Worm (Caenorhabditis elegans) whole organism, L4 larva: ENCODE results near the gene C34H4.2.

Source experiments
- F26F4.8 ChIP-seq: fragments of 200-800 bp; sonication (Bioruptor generic); conservative IDR thresholded peaks from 2 replicates; pipeline ENCODE4 v1.3.6; 2022; ENCODE audit warnings: missing genetic modification characterization, missing compliant biosample characterization
- F37D6.2 ChIP-seq: sonication (generic microtip); optimal IDR thresholded peaks from 2 replicates; lab custom pipeline; 2016; ENCODE audit warnings: mild to moderate bottlenecking, missing genetic modification characterization, missing compliant biosample characterization
- F44E2.7 ChIP-seq: fragments of 200-800 bp; sonication (Bioruptor generic); IDR thresholded peaks from 2 replicates; pipeline ENCODE4 v2.1.2; 2022; ENCODE audit warnings: missing genetic modification characterization, missing compliant biosample characterization
- T26A8.4 ChIP-seq: fragments of 200-800 bp; sonication (Bioruptor generic); IDR thresholded peaks from 2 replicates; pipeline ENCODE4 v1.3.6; 2022; ENCODE audit warnings: missing genetic modification characterization, missing compliant biosample characterization
- Y105C5A.15 ChIP-seq: fragments of 200-800 bp; sonication (Bioruptor generic); IDR thresholded peaks from 2 replicates; pipeline ENCODE4 v1.3.6; 2022; ENCODE audit warnings: missing genetic modification characterization, missing compliant biosample characterization
- ZK546.5 ChIP-seq, 2 experiments: sonication (generic microtip); optimal IDR thresholded peaks; 2 replicates each; lab custom pipeline; 2017; ENCODE audit warnings: missing biosample characterization in 2 of 2, missing genetic modification characterization in 2 of 2
- aha-1 ChIP-seq: fragments of 150-350 bp; peaks from one replicate; lab custom pipeline; 2014; ENCODE audit warnings: missing biosample characterization, missing genetic modification characterization
- aly-2 ChIP-seq: sonication (generic microtip); optimal IDR thresholded peaks from 2 replicates; lab custom pipeline; 2018; ENCODE audit warnings: missing biosample characterization, missing genetic modification characterization
- arid-1 ChIP-seq: fragments of 200-800 bp; sonication (Bioruptor generic); conservative IDR thresholded peaks from 2 replicates; pipeline ENCODE4 v1.3.6; 2022; ENCODE audit warnings: missing genetic modification reagents, missing genetic modification characterization, missing compliant biosample characterization
- ceh-20 ChIP-seq: fragments of 200-800 bp; sonication (Bioruptor generic); IDR thresholded peaks from 2 replicates; pipeline ENCODE4 v1.3.6; 2022; ENCODE audit warnings: missing genetic modification reagents, missing genetic modification characterization, missing compliant biosample characterization
- ceh-32 ChIP-seq: sonication (generic microtip); optimal IDR thresholded peaks from 2 replicates; lab custom pipeline; 2016; ENCODE audit warnings: mild to moderate bottlenecking, missing genetic modification characterization, missing compliant biosample characterization; ENCODE audit not compliant: poor library complexity
- daf-12 ChIP-seq: fragments of 150-350 bp; optimal IDR thresholded peaks from 2 replicates; lab custom pipeline; 2014; ENCODE audit warnings: missing biosample characterization, missing genetic modification reagents, missing genetic modification characterization
- daf-16 ChIP-seq, 3 experiments: sonication (generic microtip); optimal IDR thresholded peaks; 2 replicates each; lab custom pipeline; 2016 to 2017; ENCODE audit warnings: missing genetic modification characterization in 3 of 3, missing genetic modification reagents in 3 of 3, mild to moderate bottlenecking in 2 of 3, missing compliant biosample characterization in 2 of 3, missing biosample characterization in 1 of 3, moderate library complexity in 1 of 3
- daf-19 ChIP-seq: fragments of 200-800 bp; sonication (Bioruptor generic); conservative IDR thresholded peaks from 2 replicates; pipeline ENCODE4 v1.3.6; 2022; ENCODE audit warnings: missing genetic modification characterization, missing compliant biosample characterization
- dmd-6 ChIP-seq: fragments of 200-800 bp; sonication (Bioruptor generic); IDR thresholded peaks from 2 replicates; pipeline ENCODE4 v1.3.6; 2022; ENCODE audit warnings: missing genetic modification reagents, missing genetic modification characterization, missing compliant biosample characterization
- dmd-8 ChIP-seq: fragments of 200-800 bp; sonication (Bioruptor generic); IDR thresholded peaks from 2 replicates; pipeline ENCODE4 v1.3.6; 2022; ENCODE audit warnings: missing genetic modification characterization, missing compliant biosample characterization
- dmd-9 ChIP-seq: fragments of 200-800 bp; sonication (Bioruptor generic); IDR thresholded peaks from 2 replicates; pipeline ENCODE4 v1.3.6; 2022; ENCODE audit warnings: missing genetic modification reagents, missing genetic modification characterization, missing compliant biosample characterization
- dve-1 ChIP-seq: sonication (generic microtip); optimal IDR thresholded peaks from 2 replicates; lab custom pipeline; 2017; ENCODE audit warnings: antibody characterized with exemption, mild to moderate bottlenecking, missing genetic modification characterization, missing compliant biosample characterization; ENCODE audit not compliant: insufficient read depth
- egl-27 ChIP-seq: sonication (generic microtip); optimal IDR thresholded peaks from 3 replicates; lab custom pipeline; 2017; ENCODE audit warnings: missing biosample characterization, missing genetic modification reagents, missing genetic modification characterization
- fkh-10 ChIP-seq: fragments of 150-350 bp; optimal IDR thresholded peaks from 2 replicates; lab custom pipeline; 2014; ENCODE audit warnings: missing biosample characterization, missing genetic modification reagents, missing genetic modification characterization
- fos-1 ChIP-seq: fragments of 150-350 bp; optimal IDR thresholded peaks from 2 replicates; lab custom pipeline; 2014; ENCODE audit warnings: missing biosample characterization, missing genetic modification characterization
- gei-8 ChIP-seq: fragments of 200-800 bp; sonication (Bioruptor generic); optimal IDR thresholded peaks from 2 replicates; lab custom pipeline; 2018; ENCODE audit warnings: mild to moderate bottlenecking, missing genetic modification characterization, missing compliant biosample characterization
- hif-1 ChIP-seq, 2 experiments: sonication (generic microtip); optimal IDR thresholded peaks; 2 replicates each; lab custom pipeline; 2016 to 2017; ENCODE audit warnings: missing compliant biosample characterization in 2 of 2, missing genetic modification characterization in 2 of 2, missing genetic modification reagents in 2 of 2, missing genotype in 2 of 2, mild to moderate bottlenecking in 1 of 2
- hlh-30 ChIP-seq: sonication (generic microtip); optimal IDR thresholded peaks from 2 replicates; lab custom pipeline; 2017; ENCODE audit warnings: antibody characterized with exemption, mild to moderate bottlenecking, missing genetic modification characterization, missing compliant biosample characterization; ENCODE audit not compliant: insufficient read depth
- hmg-1.1 ChIP-seq: fragments of 200-800 bp; sonication (Bioruptor generic); IDR thresholded peaks from 2 replicates; pipeline ENCODE4 v1.3.6; 2022; ENCODE audit warnings: missing genetic modification reagents, missing genetic modification characterization, missing compliant biosample characterization
- lim-7 ChIP-seq: fragments of 200-800 bp; sonication (Bioruptor generic); IDR thresholded peaks from 2 replicates; pipeline ENCODE4 v1.3.6; 2022; ENCODE audit warnings: missing genetic modification characterization, missing compliant biosample characterization
- lin-15B ChIP-seq: fragments of 150-350 bp; sonication (generic microtip); optimal IDR thresholded peaks from 3 replicates; lab custom pipeline; 2014; ENCODE audit warnings: missing biosample characterization, missing genetic modification characterization
- lsy-2 ChIP-seq, 2 experiments: fragments of 150-350 bp in 1 of 2; sonication (generic microtip) in 1 of 2; optimal IDR thresholded peaks; 2 replicates each; lab custom pipeline; 2014 to 2017; ENCODE audit warnings: missing biosample characterization in 2 of 2, missing genetic modification characterization in 2 of 2
- madf-5 ChIP-seq, 2 experiments: fragments of 200-800 bp; sonication (Bioruptor generic); IDR thresholded peaks; 2 replicates each; pipeline ENCODE4 v1.3.6; 2022; ENCODE audit warnings: missing compliant biosample characterization in 2 of 2, missing genetic modification characterization in 2 of 2
- mep-1 ChIP-seq: fragments of 150-350 bp; sonication (generic microtip); optimal IDR thresholded peaks from 3 replicates; lab custom pipeline; 2014; ENCODE audit warnings: missing biosample characterization, missing genetic modification characterization
- mxl-2 ChIP-seq: fragments of 200-800 bp; sonication (Bioruptor generic); conservative IDR thresholded peaks from 2 replicates; pipeline ENCODE4 v1.3.6; 2022; ENCODE audit warnings: missing genetic modification reagents, missing genetic modification characterization, missing compliant biosample characterization
- nhr-10 ChIP-seq: fragments of 150-350 bp; optimal IDR thresholded peaks from 2 replicates; lab custom pipeline; 2014; ENCODE audit warnings: missing biosample characterization, missing genetic modification characterization
- nhr-11 ChIP-seq: fragments of 150-350 bp; optimal IDR thresholded peaks from 2 replicates; lab custom pipeline; 2014; ENCODE audit warnings: missing biosample characterization, missing genetic modification characterization
- nhr-25 ChIP-seq: sonication (generic microtip); optimal IDR thresholded peaks from 2 replicates; lab custom pipeline; 2017; ENCODE audit warnings: missing genetic modification characterization, mild to moderate bottlenecking, missing compliant biosample characterization, antibody characterized with exemption, moderate library complexity, borderline replicate concordance; ENCODE audit not compliant: insufficient read depth
- nhr-28 ChIP-seq: fragments of 150-350 bp; optimal IDR thresholded peaks from 2 replicates; lab custom pipeline; 2014; ENCODE audit warnings: missing biosample characterization, missing genetic modification characterization
- nhr-42 ChIP-seq: fragments of 200-800 bp; sonication (Bioruptor generic); IDR thresholded peaks from 2 replicates; pipeline ENCODE4 v1.3.6; 2022; ENCODE audit warnings: missing genetic modification characterization, missing compliant biosample characterization
- nhr-48 ChIP-seq: sonication (generic microtip); optimal IDR thresholded peaks from 2 replicates; lab custom pipeline; 2016; ENCODE audit warnings: mild to moderate bottlenecking, missing genetic modification characterization, missing compliant biosample characterization
- nhr-6 ChIP-seq: fragments of 150-350 bp; optimal IDR thresholded peaks from 2 replicates; lab custom pipeline; 2014; ENCODE audit warnings: missing biosample characterization, missing genetic modification characterization
- nhr-76 ChIP-seq: fragments of 150-350 bp; optimal IDR thresholded peaks from 2 replicates; lab custom pipeline; 2014; ENCODE audit warnings: missing biosample characterization, missing genetic modification characterization
- rbr-2 ChIP-seq: sonication (generic microtip); optimal IDR thresholded peaks from 2 replicates; lab custom pipeline; 2016; ENCODE audit warnings: missing genotype, missing genetic modification characterization, missing compliant biosample characterization
- snpc-4 ChIP-seq: fragments of 150-350 bp; optimal IDR thresholded peaks from 2 replicates; lab custom pipeline; 2014; ENCODE audit warnings: missing biosample characterization, missing genetic modification characterization
- tag-97 ChIP-seq: fragments of 200-800 bp; sonication (Bioruptor generic); IDR thresholded peaks from 2 replicates; pipeline ENCODE4 v1.3.6; 2022; ENCODE audit warnings: missing genetic modification characterization, missing compliant biosample characterization
- tra-1 ChIP-seq: fragments of 200-800 bp; sonication (Bioruptor generic); IDR thresholded peaks from 2 replicates; pipeline ENCODE4 v1.3.6; 2022; ENCODE audit warnings: missing genetic modification reagents, missing genetic modification characterization, missing compliant biosample characterization
- unc-62 ChIP-seq, 3 experiments: fragments of 150-350 bp in 1 of 3; sonication (generic microtip); optimal IDR thresholded peaks in 2 of 3; peaks in 1 of 3; 1 replicate in 1 of 3; 2 replicates in 2 of 3; lab custom pipeline; 2014 to 2017; ENCODE audit warnings: missing biosample characterization in 3 of 3, missing genetic modification characterization in 3 of 3, missing genetic modification reagents in 3 of 3, missing genotype in 1 of 3
- vab-7 ChIP-seq: fragments of 200-800 bp; sonication (Bioruptor generic); IDR thresholded peaks from 2 replicates; pipeline ENCODE4 v1.3.6; 2022; ENCODE audit warnings: missing genetic modification reagents, missing genetic modification characterization, missing compliant biosample characterization
- zfp-2 ChIP-seq: sonication (generic microtip); optimal IDR thresholded peaks from 2 replicates; lab custom pipeline; 2016; ENCODE audit warnings: mild to moderate bottlenecking, missing genetic modification characterization, missing compliant biosample characterization
- zfp-3 ChIP-seq: fragments of 200-800 bp; sonication (Bioruptor generic); conservative IDR thresholded peaks from 2 replicates; pipeline ENCODE4 v1.3.6; 2022; ENCODE audit warnings: missing genetic modification reagents, missing genetic modification characterization, missing compliant biosample characterization
- zip-11 ChIP-seq: fragments of 200-800 bp; sonication (Bioruptor generic); IDR thresholded peaks from 2 replicates; pipeline ENCODE4 v1.3.6; 2022; ENCODE audit warnings: missing genetic modification characterization, missing compliant biosample characterization
- zip-2 ChIP-seq: fragments of 150-350 bp; optimal IDR thresholded peaks from 2 replicates; lab custom pipeline; 2014; ENCODE audit warnings: missing biosample characterization, missing genetic modification characterization
- ztf-7 ChIP-seq: fragments of 150-350 bp; optimal IDR thresholded peaks from 2 replicates; lab custom pipeline; 2014; ENCODE audit warnings: missing biosample characterization, missing genetic modification characterization

Gene C34H4.2

DNA sequence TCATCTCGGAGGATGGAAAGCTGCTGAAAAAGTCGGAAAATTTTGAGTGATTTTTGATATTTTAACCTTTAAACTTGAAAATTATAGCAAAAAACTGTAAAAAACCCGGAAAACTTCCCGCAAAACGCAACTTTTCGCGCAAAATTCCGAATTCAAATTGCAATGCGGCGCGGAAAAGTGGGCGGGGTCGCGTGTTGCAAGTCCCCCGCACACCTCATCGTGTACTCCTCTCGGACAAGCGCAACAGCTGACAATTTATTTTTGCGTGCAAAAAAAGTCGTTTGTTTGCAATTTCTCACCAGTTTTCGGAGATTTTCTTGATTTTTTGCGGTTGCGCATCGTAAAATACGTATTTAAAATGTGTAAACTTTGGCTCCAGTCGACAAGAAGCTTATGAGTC lies 42.2 kb downstream of the C34H4.2 start, which contains the start of gene npp-8 (continued):
- TF ChIP-seq dve-1 (tag; lab: Kevin White, UChicago) (peak; percentile 91), fkh-10 (GFP tag; lab: Kevin White, UChicago) (peak; percentile 71), nhr-6 (peak; percentile 56), nhr-10 (tag; lab: Kevin White, UChicago) (no peak), dmd-6 (GFP tag; lab: Robert Waterston, UW) (peak; percentile 79), rbr-2 (tag; lab: Kevin White, UChicago) (peak; percentile 88), madf-5 (GFP tag; IDR thresholded peaks at IDR 0.05; lab: Robert Waterston, UW) (peak in 1 of 2 experiments; percentile 48; a peak in 1 of 4 replicates), nhr-28 (tag; lab: Kevin White, UChicago) (peak; percentile 62), lsy-2 (tag; optimal IDR thresholded peaks at IDR 0.05; lab: Kevin White, UChicago) (peak in 1 of 2 experiments; percentile 88), F26F4.8 (GFP tag; lab: Robert Waterston, UW) (no peak), ceh-20 (GFP tag; lab: Robert Waterston, UW) (peak; percentile 82), fos-1 (no peak), Y105C5A.15 (GFP tag; lab: Robert Waterston, UW) (no peak), hlh-30 (peak; percentile 90), daf-19 (GFP tag; lab: Robert Waterston, UW) (no peak), tra-1 (peak; percentile 60; the same call in 1 of the 2 replicates), T26A8.4 (peak; percentile 86), nhr-76 (tag; lab: Kevin White, UChicago) (no peak), daf-12 (tag; lab: Kevin White, UChicago) (no peak), zip-11 (GFP tag; lab: Robert Waterston, UW) (no peak), ZK546.5 (tag; optimal IDR thresholded peaks at IDR 0.05; lab: Kevin White, UChicago) (no peak), ztf-7 (peak; percentile 73), nhr-48 (tag; lab: Kevin White, UChicago) (peak; percentile 59), nhr-25 (tag; lab: Kevin White, UChicago) (peak; percentile 67), hif-1 (tag; optimal IDR thresholded peaks at IDR 0.05; lab: Kevin White, UChicago) (peak in 1 of 2 experiments; percentile 85), zfp-2 (tag; lab: Kevin White, UChicago) (peak; percentile 33), arid-1 (GFP tag; lab: Robert Waterston, UW) (peak; percentile 90), lin-15B (tag; lab: Kevin White, UChicago) (peak; percentile 43), egl-27 (tag; lab: Kevin White, UChicago) (no peak), dmd-8 (GFP tag; lab: Robert Waterston, UW) (no peak), snpc-4 (no peak), dmd-9 (GFP tag; lab: Robert Waterston, UW) (peak; percentile 70; the same call in 1 of the 2 replicates), mep-1 (tag; lab: Kevin White, UChicago) (peak; percentile 90), gei-8 (peak; percentile 40), zip-2 (tag; lab: Kevin White, UChicago) (no peak), aha-1 (tag; lab: Kevin White, UChicago) (peak; percentile 56), daf-16 (GFP tag; optimal IDR thresholded peaks at IDR 0.05; lab: Kevin White, UChicago) (peak; percentile 10 to 63), daf-16 (tag; optimal IDR thresholded peaks at IDR 0.05; lab: Kevin White, UChicago) (peak; percentile 45), nhr-42 (peak; percentile 69; the same call in 1 of the 2 replicates), aly-2 (tag; lab: Kevin White, UChicago) (no peak), ceh-32 (tag; lab: Kevin White, UChicago) (no peak), vab-7 (peak; percentile 74), lim-7 (GFP tag; lab: Robert Waterston, UW) (no peak), zfp-3 (GFP tag; lab: Robert Waterston, UW) (peak; percentile 68; the same call in 1 of the 2 replicates), hmg-1.1 (GFP tag; lab: Robert Waterston, UW) (peak; percentile 83), unc-62 (GFP tag; optimal IDR thresholded peaks at IDR 0.05 in 1 of 2; lab: Kevin White, UChicago) (peak in 1 of 2 experiments; percentile 98), unc-62 (tag; optimal IDR thresholded peaks at IDR 0.05; lab: Kevin White, UChicago) (no peak), tag-97 (GFP tag; lab: Robert Waterston, UW) (no peak), mxl-2 (0 out of 2 replicates have a peak, but pooled peaks have one; percentile 48), F44E2.7 (GFP tag; lab: Robert Waterston, UW) (no peak), F37D6.2 (tag; lab: Kevin White, UChicago) (peak; percentile 59), nhr-11 (tag; lab: Kevin White, UChicago) (peak; percentile 59)
